Fruit fly (Drosophila melanogaster): ENCODE results near the gene Toll-4.

Gene Toll-4

DNA sequence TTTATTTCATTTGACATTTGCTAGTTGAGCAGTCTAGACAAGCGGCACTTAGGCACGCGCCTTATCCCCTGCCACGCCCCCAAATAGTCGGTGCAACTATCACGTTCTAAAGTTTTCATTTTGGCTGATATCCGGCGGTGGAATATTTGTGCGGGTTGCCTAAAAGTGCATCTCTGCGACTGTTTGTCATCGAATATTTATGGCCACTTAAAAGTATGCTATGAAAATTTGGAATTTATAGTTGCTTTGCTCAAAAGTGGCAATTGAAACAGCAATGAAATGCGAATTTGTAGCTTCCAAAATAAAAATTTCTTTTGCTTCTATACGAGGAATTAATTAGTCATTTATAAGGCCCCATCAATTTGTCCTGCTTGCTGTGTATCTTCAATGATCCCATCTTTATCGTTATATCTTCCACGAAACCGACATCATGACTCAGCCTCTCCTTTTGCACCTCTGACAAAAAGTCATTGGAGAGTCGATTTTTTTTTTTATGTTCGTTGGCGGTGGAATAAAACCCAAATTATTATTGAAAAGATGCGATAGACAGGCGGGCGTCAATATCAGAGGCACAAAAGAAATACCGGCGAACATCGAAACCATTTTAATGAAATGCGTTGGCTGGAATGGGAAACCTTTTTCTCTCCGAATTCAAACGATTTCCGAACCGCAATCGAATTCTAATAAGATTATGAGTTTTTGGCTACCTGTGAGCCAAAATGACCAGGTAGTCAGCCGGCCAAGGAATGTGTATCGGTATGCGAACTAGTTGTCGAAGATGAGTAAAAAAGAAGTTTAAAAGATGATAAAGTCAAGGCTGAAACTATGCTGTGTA lies 36.8 kb downstream of the Toll-4 start:
- TF ChIP-seq CG11294 (GFP tag; IDR thresholded peaks at IDR 0.05) (no peak), net (GFP tag; optimal IDR thresholded peaks at IDR 0.05) (no peak), Hr39 (GFP tag; optimal IDR thresholded peaks at IDR 0.05) (no peak), CG34406 (GFP tag; optimal IDR thresholded peaks at IDR 0.05) (no peak), spab (GFP tag; optimal IDR thresholded peaks at IDR 0.05) (no peak), Gug (GFP tag; IDR thresholded peaks at IDR 0.05) (no peak), vri (GFP tag; optimal IDR thresholded peaks at IDR 0.05) (no peak), CG15336 (GFP tag; IDR thresholded peaks at IDR 0.05) (no peak), topi (GFP tag; optimal IDR thresholded peaks at IDR 0.05) (no peak), CG8319 (GFP tag; optimal IDR thresholded peaks at IDR 0.05) (no peak), fkh (GFP tag; optimal IDR thresholded peaks at IDR 0.05) (no peak), Sox14 (GFP tag; optimal IDR thresholded peaks at IDR 0.05) (no peak)

DNA sequence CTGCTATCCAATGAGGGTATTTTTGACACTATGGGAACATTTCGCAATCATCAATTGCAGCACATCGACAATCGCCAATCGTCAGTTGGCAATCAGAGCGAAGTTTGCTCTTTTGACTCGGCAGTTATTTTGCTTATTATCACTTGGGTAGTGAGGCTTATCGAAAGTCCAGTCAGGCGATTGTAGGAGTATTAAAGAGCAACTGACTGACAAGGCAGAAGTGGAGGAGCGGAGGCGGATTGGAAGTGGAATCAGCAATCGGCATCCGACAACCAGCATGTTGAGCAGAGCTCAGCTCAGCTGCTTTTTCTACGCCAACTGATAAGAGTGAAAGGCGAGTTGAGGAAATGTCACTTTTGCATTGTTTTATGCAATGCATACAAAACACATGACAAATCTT lies 38.5 kb downstream of the Toll-4 start:
- TF ChIP-seq Hr39 (GFP tag; optimal IDR thresholded peaks at IDR 0.05), result no peak
- peak; percentile 31 for TF ChIP-seq Eip78C (GFP tag)
- TF ChIP-seq CG6808 (GFP tag; optimal IDR thresholded peaks at IDR 0.05), result peak; percentile 19
- no peak for TF ChIP-seq Sox15 (GFP tag; optimal IDR thresholded peaks at IDR 0.05)
- peak in 1 of 2 experiments; percentile 20 for TF ChIP-seq ss (GFP tag; optimal IDR thresholded peaks at IDR 0.05)
- no peak for TF ChIP-seq Sox102F (GFP tag; optimal IDR thresholded peaks at IDR 0.05)
- no peak for TF ChIP-seq salr (GFP tag; optimal IDR thresholded peaks at IDR 0.05)
- peak; percentile 24 for TF ChIP-seq CG6276 (GFP tag; optimal IDR thresholded peaks at IDR 0.05)
- TF ChIP-seq svp (GFP tag), result peak; percentile 99

- TF ChIP-seq Ets96B (tag; optimal IDR thresholded peaks at IDR 0.05), result no peak
- no peak for TF ChIP-seq CG7368 (GFP tag; optimal IDR thresholded peaks at IDR 0.05)
- no peak for TF ChIP-seq CG11762 (GFP tag; optimal IDR thresholded peaks at IDR 0.05; ENCODE audit: insufficient read depth)
- TF ChIP-seq fd59A (GFP tag; optimal IDR thresholded peaks at IDR 0.05), result no peak
- TF ChIP-seq Eip75B (GFP tag; optimal IDR thresholded peaks at IDR 0.05), result no peak
- no peak for TF ChIP-seq cyc (GFP tag; optimal IDR thresholded peaks at IDR 0.05)
- no peak for TF ChIP-seq CG32006 (GFP tag; optimal IDR thresholded peaks at IDR 0.05)
- TF ChIP-seq CG3919 (GFP tag; optimal IDR thresholded peaks at IDR 0.05), result no peak
- TF ChIP-seq CG9139 (GFP tag; optimal IDR thresholded peaks at IDR 0.05), result no peak
- TF ChIP-seq Met (GFP tag; optimal IDR thresholded peaks at IDR 0.05), result no peak
- no peak for TF ChIP-seq CG8119 (GFP tag; IDR thresholded peaks at IDR 0.05)
- no peak for TF ChIP-seq CG16779 (tag; optimal IDR thresholded peaks at IDR 0.05)
These were observed 39.8 kb downstream of the Toll-4 start for dm6 chr2L:9123707-9124106.

dm6 chr2L:9124448-9124847 lies 40.5 kb downstream of the Toll-4 start:
- TF ChIP-seq Met (GFP tag; optimal IDR thresholded peaks at IDR 0.05) (no peak), CG6276 (GFP tag; optimal IDR thresholded peaks at IDR 0.05) (peak; percentile 15), CG4318 (GFP tag; optimal IDR thresholded peaks at IDR 0.05) (no peak), Eip75B (GFP tag; optimal IDR thresholded peaks at IDR 0.05) (no peak), CG6792 (GFP tag; optimal IDR thresholded peaks at IDR 0.05) (no peak), CG15336 (GFP tag; IDR thresholded peaks at IDR 0.05) (no peak), dsx (GFP tag; optimal IDR thresholded peaks at IDR 0.05; ENCODE audit: poor library complexity, severe bottlenecking) (peak; percentile 21), CG1621 (tag; optimal IDR thresholded peaks at IDR 0.05) (peak; percentile 4), fkh (GFP tag; optimal IDR thresholded peaks at IDR 0.05) (no peak), CG16779 (tag; optimal IDR thresholded peaks at IDR 0.05) (no peak), CG11294 (GFP tag; IDR thresholded peaks at IDR 0.05) (no peak), ss (GFP tag; optimal IDR thresholded peaks at IDR 0.05) (peak in 1 of 2 experiments; percentile 41)
